Worm (Caenorhabditis elegans) whole organism, L1 larva: ENCODE data around the gene xbp-1.

Source experiments
- elt-3 ChIP-seq, 6 experiments: fragments of 150-350 bp in 1 of 6; sonication (generic microtip); optimal IDR thresholded peaks; 2 replicates each; lab custom pipeline; 2017 to 2018; ENCODE audit warnings: missing biosample characterization in 6 of 6, missing genetic modification characterization in 6 of 6, inconsistent platforms in 1 of 6
- ets-5 ChIP-seq: fragments of 200-800 bp; sonication (Bioruptor generic); IDR thresholded peaks from 2 replicates; pipeline ENCODE4 v1.3.6; 2022; ENCODE audit warnings: missing genetic modification characterization, missing compliant biosample characterization
- nhr-12 ChIP-seq: sonication (generic microtip); optimal IDR thresholded peaks from 2 replicates; lab custom pipeline; 2017; ENCODE audit warnings: missing biosample characterization, missing genetic modification characterization
- nhr-76 ChIP-seq: sonication (generic microtip); optimal IDR thresholded peaks from 2 replicates; lab custom pipeline; 2017; ENCODE audit warnings: missing biosample characterization, missing genetic modification characterization
- pqm-1 ChIP-seq: sonication (generic microtip); optimal IDR thresholded peaks from 3 replicates; lab custom pipeline; 2017; ENCODE audit warnings: missing biosample characterization, missing genetic modification characterization
- snpc-4 ChIP-seq: fragments of 150-350 bp; optimal IDR thresholded peaks from 2 replicates; lab custom pipeline; 2014; ENCODE audit warnings: missing biosample characterization, missing genetic modification characterization
- swsn-7 ChIP-seq: sonication (generic microtip); optimal IDR thresholded peaks from 2 replicates; lab custom pipeline; 2016; ENCODE audit warnings: missing genetic modification characterization, missing compliant biosample characterization
- tbx-2 ChIP-seq: sonication (generic microtip); optimal IDR thresholded peaks from 2 replicates; lab custom pipeline; 2016; ENCODE audit warnings: missing genetic modification characterization, missing compliant biosample characterization

- TF ChIP-seq swsn-7 (tag; lab: Kevin White, UChicago) (no peak), nhr-76 (no peak), pqm-1 (no peak), tbx-2 (no peak), ets-5 (GFP tag; lab: Robert Waterston, UW) (no peak), nhr-12 (tag; lab: Kevin White, UChicago) (no peak), snpc-4 (no peak), elt-3 (tag; optimal IDR thresholded peaks at IDR 0.05; lab: Kevin White, UChicago) (no peak)
These were observed 27.3 kb downstream of the xbp-1 start for ce11 chrIII:4220864-4221263.
